Worm (Caenorhabditis elegans) whole organism, late embryonic: ENCODE results near the gene fah-1.

Experiments used
- C08G9.2 ChIP-seq: sonication (generic microtip); optimal IDR thresholded peaks from 2 replicates; lab custom pipeline; 2016; ENCODE audit warnings: mild to moderate bottlenecking, missing genetic modification characterization, moderate library complexity, missing compliant biosample characterization
- K09A11.1 ChIP-seq: sonication (generic microtip); optimal IDR thresholded peaks from 2 replicates; lab custom pipeline; 2017; ENCODE audit warnings: antibody characterized with exemption, mild to moderate bottlenecking, missing genetic modification characterization, missing compliant biosample characterization; ENCODE audit not compliant: insufficient read depth
- ahr-1 ChIP-seq: sonication (generic microtip); optimal IDR thresholded peaks from 2 replicates; lab custom pipeline; 2016; ENCODE audit warnings: missing genetic modification characterization, missing compliant biosample characterization
- ama-1 ChIP-seq: fragments of 150-350 bp; optimal IDR thresholded peaks from 2 replicates; lab custom pipeline; 2014
- ceh-14 ChIP-seq: sonication (generic microtip); optimal IDR thresholded peaks from 2 replicates; lab custom pipeline; 2016; ENCODE audit warnings: missing genotype, missing genetic modification characterization, missing compliant biosample characterization
- ceh-19 ChIP-seq: fragments of 200-800 bp; sonication (Bioruptor generic); optimal IDR thresholded peaks from 2 replicates; lab custom pipeline; 2018; ENCODE audit warnings: mild to moderate bottlenecking, missing genetic modification characterization, missing compliant biosample characterization
- ceh-2 ChIP-seq: sonication (generic microtip); optimal IDR thresholded peaks from 2 replicates; lab custom pipeline; 2016; ENCODE audit warnings: missing genotype, missing genetic modification characterization, missing compliant biosample characterization
- ceh-22 ChIP-seq: sonication (generic microtip); optimal IDR thresholded peaks from 2 replicates; lab custom pipeline; 2017; ENCODE audit warnings: missing biosample characterization, missing genetic modification characterization
- ceh-24 ChIP-seq: sonication (generic microtip); optimal IDR thresholded peaks from 2 replicates; lab custom pipeline; 2016; ENCODE audit warnings: mild to moderate bottlenecking, missing genetic modification characterization, missing compliant biosample characterization
- che-1 ChIP-seq: sonication (generic microtip); optimal IDR thresholded peaks from 2 replicates; lab custom pipeline; 2016; ENCODE audit warnings: mild to moderate bottlenecking, missing genetic modification characterization, missing compliant biosample characterization
- dve-1 ChIP-seq: sonication (generic microtip); optimal IDR thresholded peaks from 2 replicates; lab custom pipeline; 2017; ENCODE audit warnings: antibody characterized with exemption, mild to moderate bottlenecking, missing genetic modification characterization, missing compliant biosample characterization
- elt-2 ChIP-seq: sonication (generic microtip); optimal IDR thresholded peaks from 2 replicates; lab custom pipeline; 2016; ENCODE audit warnings: missing genetic modification reagents, missing genetic modification characterization, missing compliant biosample characterization
- elt-4 ChIP-seq: sonication (generic microtip); optimal IDR thresholded peaks from 2 replicates; lab custom pipeline; 2016; ENCODE audit warnings: missing genetic modification characterization, missing compliant biosample characterization
- eyg-1 ChIP-seq: sonication (generic microtip); optimal IDR thresholded peaks from 2 replicates; lab custom pipeline; 2016; ENCODE audit warnings: missing genotype, missing genetic modification characterization, missing compliant biosample characterization
- fkh-10 ChIP-seq: fragments of 150-350 bp; optimal IDR thresholded peaks from 2 replicates; lab custom pipeline; 2014; ENCODE audit warnings: missing biosample characterization, missing genetic modification reagents, missing genetic modification characterization
- fkh-6 ChIP-seq: sonication (generic microtip); optimal IDR thresholded peaks from 2 replicates; lab custom pipeline; 2016; ENCODE audit warnings: missing genetic modification characterization, missing compliant biosample characterization
- hlh-13 ChIP-seq: fragments of 200-800 bp; sonication (Bioruptor generic); optimal IDR thresholded peaks from 2 replicates; lab custom pipeline; 2018; ENCODE audit warnings: mild to moderate bottlenecking, missing genetic modification characterization, missing compliant biosample characterization
- hlh-30 ChIP-seq: sonication (generic microtip); optimal IDR thresholded peaks from 2 replicates; lab custom pipeline; 2017; ENCODE audit warnings: antibody characterized with exemption, missing genetic modification characterization, missing compliant biosample characterization; ENCODE audit not compliant: insufficient read depth
- lim-6 ChIP-seq: sonication (generic microtip); optimal IDR thresholded peaks from 2 replicates; lab custom pipeline; 2016; ENCODE audit warnings: missing genetic modification characterization, missing compliant biosample characterization
- mec-3 ChIP-seq: sonication (generic microtip); optimal IDR thresholded peaks from 2 replicates; lab custom pipeline; 2016; ENCODE audit warnings: borderline replicate concordance, missing genetic modification characterization, missing compliant biosample characterization
- nhr-11 ChIP-seq: fragments of 150-350 bp; optimal IDR thresholded peaks from 2 replicates; lab custom pipeline; 2014; ENCODE audit warnings: missing biosample characterization, missing genetic modification characterization
- nhr-232 ChIP-seq: sonication (generic microtip); optimal IDR thresholded peaks from 2 replicates; lab custom pipeline; 2016; ENCODE audit warnings: missing genetic modification characterization, missing compliant biosample characterization
- npax-4 ChIP-seq: sonication (generic microtip); optimal IDR thresholded peaks from 2 replicates; lab custom pipeline; 2016; ENCODE audit warnings: missing genetic modification characterization, missing compliant biosample characterization
- odd-2 ChIP-seq: sonication (generic microtip); optimal IDR thresholded peaks from 2 replicates; lab custom pipeline; 2017; ENCODE audit warnings: antibody characterized with exemption, mild to moderate bottlenecking, missing genetic modification characterization, missing compliant biosample characterization
- pat-9 ChIP-seq: fragments of 200-800 bp; sonication (Bioruptor generic); optimal IDR thresholded peaks from 2 replicates; lab custom pipeline; 2018; ENCODE audit warnings: mild to moderate bottlenecking, missing genetic modification characterization, moderate library complexity, missing compliant biosample characterization
- pha-2 ChIP-seq: sonication (generic microtip); optimal IDR thresholded peaks from 2 replicates; lab custom pipeline; 2017; ENCODE audit warnings: mild to moderate bottlenecking, missing genetic modification characterization, missing compliant biosample characterization
- pha-4 ChIP-seq: fragments of 150-350 bp; optimal IDR thresholded peaks from 2 replicates; lab custom pipeline; 2018; ENCODE audit warnings: missing biosample characterization, missing genetic modification reagents, missing genetic modification characterization
- pros-1 ChIP-seq: fragments of 150-350 bp; optimal IDR thresholded peaks from 2 replicates; lab custom pipeline; 2014; ENCODE audit warnings: missing biosample characterization, missing genetic modification reagents, missing genetic modification characterization
- sdc-2 ChIP-seq: sonication (generic microtip); optimal IDR thresholded peaks from 2 replicates; lab custom pipeline; 2016; ENCODE audit warnings: missing genotype, missing genetic modification characterization, missing compliant biosample characterization
- sox-2 ChIP-seq: fragments of 200-800 bp; sonication (Bioruptor generic); IDR thresholded peaks from 2 replicates; pipeline ENCODE4 v1.3.6; 2022; ENCODE audit warnings: missing genetic modification reagents, missing genetic modification characterization, missing compliant biosample characterization
- syd-9 ChIP-seq: sonication (generic microtip); optimal IDR thresholded peaks from 2 replicates; lab custom pipeline; 2016; ENCODE audit warnings: mild to moderate bottlenecking, missing genetic modification characterization, moderate library complexity, missing compliant biosample characterization
- unc-3 ChIP-seq, 2 experiments: fragments of 200-800 bp in 1 of 2; sonication (Bioruptor generic) in 1 of 2; sonication (generic microtip) in 1 of 2; conservative IDR thresholded peaks in 1 of 2; optimal IDR thresholded peaks in 1 of 2; 2 replicates each; pipeline versions ENCODE4 v1.3.6 to Lab custom; 2016 to 2022; ENCODE audit warnings: missing compliant biosample characterization in 2 of 2, missing genetic modification characterization in 2 of 2, missing genetic modification reagents in 1 of 2
- unc-55 ChIP-seq: sonication (generic microtip); optimal IDR thresholded peaks from 2 replicates; lab custom pipeline; 2017; ENCODE audit warnings: missing biosample characterization, missing genetic modification reagents, missing genetic modification characterization

Gene fah-1

ce11 chrX:6448866-6449400, at the start of gene fah-1:
Gene fah-1 (minus strand): TSS chrX:6448916.
- TF ChIP-seq K09A11.1 (tag; lab: Kevin White, UChicago) = no peak
- TF ChIP-seq elt-2 = peak; percentile 22
- TF ChIP-seq nhr-232 = no peak
- TF ChIP-seq hlh-30 (tag; lab: Kevin White, UChicago) = peak; percentile 61
- no peak for TF ChIP-seq sdc-2 (tag; lab: Kevin White, UChicago)
- TF ChIP-seq C08G9.2 (tag; lab: Kevin White, UChicago) = no peak
- TF ChIP-seq che-1 (tag; lab: Kevin White, UChicago) = no peak
- TF ChIP-seq pros-1 (tag; lab: Kevin White, UChicago) = no peak
- TF ChIP-seq ahr-1 (tag; lab: Kevin White, UChicago) = no peak
- TF ChIP-seq odd-2 (tag; lab: Kevin White, UChicago) = no peak
- no peak for TF ChIP-seq elt-4 (tag; lab: Kevin White, UChicago)
- no peak for TF ChIP-seq hlh-13 (GFP tag; lab: Kevin White, UChicago)
- TF ChIP-seq sox-2 (GFP tag; lab: Robert Waterston, UW) = no peak
- TF ChIP-seq fkh-10 (GFP tag; lab: Kevin White, UChicago) = no peak
- TF ChIP-seq, all 69 proteins: peak for 2

ce11 chrX:6484780-6485179, 36.1 kb upstream of the fah-1 start, which contains the start of gene gar-1:
Gene gar-1 (minus strand): TSS chrX:6484880.
- TF ChIP-seq hlh-13 (GFP tag; lab: Kevin White, UChicago) (no peak), fkh-10 (GFP tag; lab: Kevin White, UChicago) (no peak)

DNA sequence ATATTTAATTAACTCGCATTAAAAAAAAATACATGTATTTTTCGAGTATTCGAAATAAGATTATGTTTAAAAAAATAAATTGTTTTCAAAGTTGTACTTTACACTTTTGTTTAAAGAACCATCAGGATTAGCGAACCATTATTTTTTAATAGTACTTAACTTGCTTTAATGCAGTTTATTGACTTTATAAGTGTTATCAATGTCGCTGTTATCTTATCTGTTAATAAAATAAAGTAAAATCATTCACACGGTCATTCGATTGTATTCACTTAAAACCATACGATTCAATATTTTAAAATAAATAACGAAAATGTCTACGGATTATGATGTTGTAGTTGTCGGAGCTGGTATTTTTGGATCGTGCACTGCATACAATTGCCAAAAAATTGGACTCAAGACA, 27.8 kb upstream of the fah-1 start, which contains the start of gene C15B12.1:
TSS of gene C15B12.1 (plus strand) at position 271 of the 400 bp plus-strand sequence.
- TF ChIP-seq nhr-11 (no peak), elt-2 (peak; percentile 59)

DNA sequence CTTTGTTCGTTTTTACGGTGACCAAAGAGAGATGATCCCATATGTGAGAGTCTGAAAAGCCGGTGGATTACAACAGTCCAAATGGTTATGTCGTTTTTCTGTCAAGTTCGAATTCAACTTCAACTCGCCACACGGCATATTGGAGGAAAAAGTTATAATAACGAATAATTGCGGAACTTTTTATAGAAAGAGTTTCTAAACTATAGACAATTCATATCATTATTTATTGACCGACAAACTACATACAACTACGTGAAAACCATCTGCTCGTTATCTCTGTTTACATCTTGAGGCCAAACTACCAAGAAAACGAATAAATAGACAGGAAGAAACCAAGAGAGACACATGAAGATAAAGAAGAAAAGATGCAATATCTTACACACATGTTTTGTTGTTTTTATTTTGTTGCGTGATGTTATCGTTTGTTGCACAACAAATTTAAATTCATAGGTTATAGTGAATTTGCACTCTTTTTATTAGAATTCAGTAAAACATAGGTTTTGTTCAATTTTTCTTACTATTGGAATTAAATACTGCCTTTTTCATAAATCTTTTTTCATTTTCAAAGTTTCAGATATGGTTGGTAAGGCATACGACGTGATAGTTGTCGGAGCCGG, 25.1 kb upstream of the fah-1 start, which contains the start of the genes C15B12.4 and C15B12.8:
TSS of gene C15B12.4 (minus strand) at position 51 of the 617 bp plus-strand sequence.
TSS of gene C15B12.8 (plus strand) at position 567 of the 617 bp plus-strand sequence.
- TF ChIP-seq elt-2 = peak; percentile 54
- TF ChIP-seq ceh-19 (GFP tag; lab: Kevin White, UChicago) = no peak
- no peak for TF ChIP-seq syd-9 (tag; lab: Kevin White, UChicago)
- no peak for TF ChIP-seq ama-1 (lab: Kevin White, UChicago)

DNA sequence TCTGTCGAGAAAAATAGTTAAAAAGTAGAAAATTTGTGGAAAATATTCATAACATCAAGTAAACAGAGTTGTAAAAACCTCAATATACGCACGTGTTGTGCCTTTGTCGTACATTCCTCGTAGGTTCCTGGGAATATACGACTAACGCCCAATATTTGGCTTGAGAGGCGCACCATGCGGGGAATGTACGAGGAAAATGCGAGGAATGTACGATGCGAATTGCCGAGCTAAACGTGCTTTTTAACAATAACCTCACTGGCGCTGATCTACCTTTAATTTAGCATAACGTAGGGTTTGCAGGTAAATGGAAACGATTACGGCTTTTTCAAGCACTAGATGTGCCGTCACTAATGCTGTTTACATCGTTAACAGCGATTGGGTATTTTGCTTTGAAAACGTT, 19.8 kb upstream of the fah-1 start, which contains the start of gene C15B12.9:
TSS of gene C15B12.9 (plus strand) at position 301 of the 400 bp plus-strand sequence.
- TF ChIP-seq lim-6 (tag; lab: Kevin White, UChicago) = no peak
- TF ChIP-seq elt-4 (tag; lab: Kevin White, UChicago) = no peak
- TF ChIP-seq npax-4 (tag; lab: Kevin White, UChicago) = no peak
- TF ChIP-seq ama-1 (lab: Kevin White, UChicago) = no peak
- no peak for TF ChIP-seq fkh-6
- TF ChIP-seq ceh-14 (tag; lab: Kevin White, UChicago) = no peak
- no peak for TF ChIP-seq pha-2
- TF ChIP-seq unc-55 (GFP tag; lab: Kevin White, UChicago) = no peak
- TF ChIP-seq unc-3 (GFP tag; conservative IDR thresholded peaks at IDR 0.05; lab: Robert Waterston, UW) = no peak
- TF ChIP-seq unc-3 (tag; optimal IDR thresholded peaks at IDR 0.05; lab: Kevin White, UChicago) = no peak
- TF ChIP-seq ceh-22 (tag; lab: Kevin White, UChicago) = no peak
- TF ChIP-seq ceh-2 (tag; lab: Kevin White, UChicago) = no peak
- no peak for TF ChIP-seq ceh-24 (tag; lab: Kevin White, UChicago)
- TF ChIP-seq pat-9 (tag; lab: Kevin White, UChicago) = no peak
- TF ChIP-seq sdc-2 (tag; lab: Kevin White, UChicago) = no peak
- TF ChIP-seq eyg-1 (tag; lab: Kevin White, UChicago) = no peak
- TF ChIP-seq pha-4 (tag; lab: Kevin White, UChicago) = no peak
- no peak for TF ChIP-seq dve-1
- TF ChIP-seq mec-3 (tag; lab: Kevin White, UChicago) = no peak
